Worm (Caenorhabditis elegans) whole organism, mixed stage, embryonic: ENCODE results near the gene str-32.

Source experiments
- lin-13 ChIP-seq: fragments of 150-350 bp; optimal IDR thresholded peaks from 2 replicates; lab custom pipeline; 2014; ENCODE audit warnings: missing biosample characterization, missing genetic modification characterization
- snpc-4 ChIP-seq: fragments of 150-350 bp; optimal IDR thresholded peaks from 2 replicates; lab custom pipeline; 2014; ENCODE audit warnings: missing biosample characterization, missing genetic modification characterization

DNA sequence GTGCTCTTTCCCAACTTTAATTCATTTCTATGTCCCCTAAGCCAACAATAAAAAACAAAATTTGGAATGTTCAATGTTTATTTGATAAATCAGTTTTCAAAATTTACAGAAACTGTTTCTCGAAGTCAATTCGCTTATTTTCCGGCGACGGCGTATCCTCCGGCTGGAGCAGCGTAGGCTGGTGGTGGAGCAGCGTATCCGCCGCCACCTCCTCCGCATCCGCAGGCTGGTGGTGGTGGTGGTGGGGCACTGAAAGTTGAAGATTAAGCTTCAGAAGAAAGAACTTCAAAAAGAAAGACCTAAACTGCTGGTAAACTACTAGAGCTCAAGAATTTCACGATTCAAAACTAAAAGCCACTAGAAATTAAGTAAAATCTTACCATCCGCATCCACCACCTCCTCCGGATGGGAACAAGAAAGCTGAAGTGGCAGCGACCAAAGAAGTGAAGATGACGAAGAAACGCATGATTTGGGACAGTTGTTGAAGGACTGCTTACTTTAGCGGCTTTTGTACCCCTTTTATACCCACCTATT is 36.9 kb upstream of the str-32 start, which contains the start of gene C02E7.7:
- TF ChIP-seq snpc-4 (tag; lab: Kevin White, UChicago) (no peak), lin-13 (tag; lab: Kevin White, UChicago) (no peak)
